Fruit fly (Drosophila melanogaster) whole organism, embryonic: ENCODE data around the gene Mrgn1.

ENCODE experiments used
- Atf-2 ChIP-seq: fragments of 200-800 bp; sonication (Bioruptor generic); optimal IDR thresholded peaks from 2 replicates; lab custom pipeline; 2016; ENCODE audit warnings: missing biosample characterization, missing genetic modification characterization
- B-H2 ChIP-seq: fragments of 200-800 bp; sonication (Bioruptor generic); optimal IDR thresholded peaks from 2 replicates; lab custom pipeline; 2018; ENCODE audit warnings: missing biosample characterization, mild to moderate bottlenecking, missing genetic modification characterization
- BEAF-32 ChIP-seq: fragments of 200-800 bp; sonication (Bioruptor generic); optimal IDR thresholded peaks from 3 replicates; lab custom pipeline; 2017; ENCODE audit warnings: missing biosample characterization, missing genetic modification characterization, mild to moderate bottlenecking, moderate library complexity, missing genetic modification reagents
- CG10431 ChIP-seq: fragments of 200-800 bp; sonication (Bioruptor generic); optimal IDR thresholded peaks from 3 replicates; lab custom pipeline; 2018; ENCODE audit warnings: missing biosample characterization, mild to moderate bottlenecking, missing genetic modification characterization
- CG11085 ChIP-seq: fragments of 200-800 bp; sonication (Bioruptor generic); IDR thresholded peaks from 2 replicates; pipeline ENCODE4 v1.3.6; 2022; ENCODE audit warnings: missing biosample characterization, missing genetic modification characterization
- CG11695 ChIP-seq: fragments of 200-800 bp; sonication (Bioruptor generic); IDR thresholded peaks from 3 replicates; pipeline ENCODE4 v1.3.6; 2022; ENCODE audit warnings: missing biosample characterization, missing genetic modification characterization
- CG13123 ChIP-seq: fragments of 200-800 bp; sonication (Bioruptor generic); optimal IDR thresholded peaks from 2 replicates; lab custom pipeline; 2016; ENCODE audit warnings: missing biosample characterization, missing genetic modification characterization
- CG14014 ChIP-seq: fragments of 200-800 bp; sonication (Bioruptor generic); IDR thresholded peaks from 2 replicates; pipeline ENCODE4 v1.3.6; 2022; ENCODE audit warnings: missing biosample characterization, missing genetic modification characterization
- CG14441 ChIP-seq: fragments of 200-800 bp; sonication (Bioruptor generic); IDR thresholded peaks from 2 replicates; pipeline ENCODE4 v1.3.6; 2022; ENCODE audit warnings: missing biosample characterization, missing genetic modification characterization
- CG16813 ChIP-seq: fragments of 200-800 bp; sonication (Bioruptor generic); IDR thresholded peaks from 3 replicates; pipeline ENCODE4 v1.3.6; 2022; ENCODE audit warnings: missing biosample characterization, missing genetic modification characterization; ENCODE audit not compliant: partially characterized antibody
- CG17186 ChIP-seq: fragments of 200-800 bp; sonication (Bioruptor generic); optimal IDR thresholded peaks from 3 replicates; lab custom pipeline; 2017; ENCODE audit warnings: missing biosample characterization, missing genetic modification reagents, missing genetic modification characterization
- CG17385 ChIP-seq: fragments of 200-800 bp; sonication (Bioruptor generic); optimal IDR thresholded peaks from 3 replicates; lab custom pipeline; 2018; ENCODE audit warnings: missing biosample characterization, mild to moderate bottlenecking, missing genetic modification characterization
- CG3163 ChIP-seq: fragments of 200-800 bp; sonication (Bioruptor generic); optimal IDR thresholded peaks from 3 replicates; lab custom pipeline; 2016; ENCODE audit warnings: missing biosample characterization, missing genetic modification characterization
- CG3838 ChIP-seq: fragments of 200-800 bp; sonication (Bioruptor generic); optimal IDR thresholded peaks from 3 replicates; lab custom pipeline; 2016; ENCODE audit warnings: missing biosample characterization, missing genetic modification characterization
- CG5180 ChIP-seq: fragments of 200-800 bp; sonication (Bioruptor generic); optimal IDR thresholded peaks from 3 replicates; lab custom pipeline; 2017; ENCODE audit warnings: missing biosample characterization, missing genetic modification characterization, mild to moderate bottlenecking, moderate library complexity, missing genetic modification reagents
- CG7745 ChIP-seq: fragments of 200-800 bp; sonication (Bioruptor generic); optimal IDR thresholded peaks from 2 replicates; lab custom pipeline; 2018; ENCODE audit warnings: missing biosample characterization, mild to moderate bottlenecking, missing genetic modification characterization, moderate library complexity
- CG8290 ChIP-seq, 3 experiments: fragments of 200-800 bp; sonication (Bioruptor generic); optimal IDR thresholded peaks; 2 replicates each; lab custom pipeline; 2016 to 2019; ENCODE audit warnings: missing biosample characterization in 3 of 3, missing genetic modification characterization in 3 of 3, mild to moderate bottlenecking in 2 of 3, moderate library complexity in 1 of 3
- CG9727 ChIP-seq: fragments of 200-800 bp; sonication (Bioruptor generic); optimal IDR thresholded peaks from 3 replicates; lab custom pipeline; 2017; ENCODE audit warnings: missing biosample characterization, mild to moderate bottlenecking, missing genetic modification characterization
- CrebB ChIP-seq: fragments of 200-800 bp; sonication (Bioruptor generic); optimal IDR thresholded peaks from 3 replicates; lab custom pipeline; 2018; ENCODE audit warnings: missing biosample characterization, mild to moderate bottlenecking, missing genetic modification characterization
- Dad ChIP-seq: fragments of 200-800 bp; sonication (Bioruptor generic); optimal IDR thresholded peaks from 3 replicates; lab custom pipeline; 2016; ENCODE audit warnings: missing biosample characterization, missing genetic modification characterization
- Eip74EF ChIP-seq, 2 experiments: fragments of 200-800 bp in 1 of 2; fragments of >200 bp in 1 of 2; sonication (Bioruptor generic) in 1 of 2; optimal IDR thresholded peaks; 2 replicates each; lab custom pipeline; 2017 to 2019; ENCODE audit warnings: missing biosample characterization in 2 of 2, missing genetic modification characterization in 2 of 2, mild to moderate bottlenecking in 1 of 2, moderate library complexity in 1 of 2
- HLH54F ChIP-seq: fragments of 200-800 bp; sonication (Bioruptor generic); optimal IDR thresholded peaks from 3 replicates; lab custom pipeline; 2016; ENCODE audit warnings: missing biosample characterization, missing genetic modification characterization
- HLHmδ ChIP-seq: fragments of 200-800 bp; sonication (Bioruptor generic); optimal IDR thresholded peaks from 2 replicates; lab custom pipeline; 2018; ENCODE audit warnings: missing biosample characterization, mild to moderate bottlenecking, missing genetic modification characterization, moderate library complexity
- Hr51 ChIP-seq, 2 experiments: fragments of 200-800 bp; sonication (Bioruptor generic); optimal IDR thresholded peaks; 2 replicates in 1 of 2; 3 replicates in 1 of 2; lab custom pipeline; 2016 to 2018; ENCODE audit warnings: missing biosample characterization in 2 of 2, missing genetic modification characterization in 2 of 2, mild to moderate bottlenecking in 1 of 2, moderate library complexity in 1 of 2
- Lim3 ChIP-seq: fragments of 200-800 bp; sonication (Bioruptor generic); IDR thresholded peaks from 2 replicates; pipeline ENCODE4 v1.3.6; 2022; ENCODE audit warnings: missing biosample characterization, missing genetic modification characterization
- MESR4 ChIP-seq: fragments of 200-800 bp; sonication (Bioruptor generic); optimal IDR thresholded peaks from 2 replicates; lab custom pipeline; 2018; ENCODE audit warnings: missing biosample characterization, mild to moderate bottlenecking, missing genetic modification characterization, moderate library complexity
- Max ChIP-seq: fragments of 200-800 bp; sonication (Bioruptor generic); optimal IDR thresholded peaks from 2 replicates; lab custom pipeline; 2016; ENCODE audit warnings: missing biosample characterization, mild to moderate bottlenecking, missing genetic modification characterization
- Pdp1 ChIP-seq, 2 experiments: fragments of 200-800 bp; sonication (Bioruptor generic); optimal IDR thresholded peaks; 3 replicates each; lab custom pipeline; 2016; ENCODE audit warnings: missing biosample characterization in 2 of 2, missing genetic modification characterization in 2 of 2, mild to moderate bottlenecking in 1 of 2, moderate library complexity in 1 of 2
- amos ChIP-seq: fragments of 200-800 bp; sonication (Bioruptor generic); IDR thresholded peaks from 2 replicates; pipeline ENCODE4 v1.3.6; 2022; ENCODE audit warnings: missing biosample characterization, missing genetic modification characterization; ENCODE audit not compliant: partially characterized antibody
- bigmax ChIP-seq: fragments of 200-800 bp; sonication (Bioruptor generic); optimal IDR thresholded peaks from 2 replicates; lab custom pipeline; 2018; ENCODE audit warnings: missing biosample characterization, mild to moderate bottlenecking, missing genetic modification characterization
- bsh ChIP-seq, 2 experiments: fragments of 200-800 bp; sonication (Bioruptor generic); optimal IDR thresholded peaks; 2 replicates each; lab custom pipeline; 2017 to 2018; ENCODE audit warnings: mild to moderate bottlenecking in 2 of 2, missing biosample characterization in 2 of 2, missing genetic modification characterization in 2 of 2, moderate library complexity in 1 of 2
- cg ChIP-seq: fragments of 200-800 bp; sonication (Bioruptor generic); optimal IDR thresholded peaks from 3 replicates; lab custom pipeline; 2019; ENCODE audit warnings: missing biosample characterization, mild to moderate bottlenecking, missing genetic modification characterization, moderate library complexity
- chm ChIP-seq: fragments of 200-800 bp; sonication (Bioruptor generic); IDR thresholded peaks from 2 replicates; pipeline ENCODE4 v1.3.6; 2022; ENCODE audit warnings: missing biosample characterization, missing genetic modification characterization
- ci ChIP-seq: fragments of 200-800 bp; sonication (Bioruptor generic); IDR thresholded peaks from 3 replicates; pipeline ENCODE4 v1.3.6; 2022; ENCODE audit warnings: missing biosample characterization, missing genetic modification characterization
- emc ChIP-seq: fragments of 200-800 bp; sonication (Bioruptor generic); optimal IDR thresholded peaks from 2 replicates; lab custom pipeline; 2016; ENCODE audit warnings: missing biosample characterization, missing genetic modification characterization
- fru ChIP-seq: fragments of >200 bp; optimal IDR thresholded peaks from 2 replicates; lab custom pipeline; 2017
- gsb ChIP-seq: fragments of 200-800 bp; sonication (Bioruptor generic); IDR thresholded peaks from 2 replicates; pipeline ENCODE4 v1.3.6; 2022; ENCODE audit warnings: missing biosample characterization, missing genetic modification characterization
- hbn ChIP-seq: fragments of 200-800 bp; sonication (Bioruptor generic); IDR thresholded peaks from 2 replicates; pipeline ENCODE4 v1.3.6; 2022; ENCODE audit warnings: missing biosample characterization, missing genetic modification characterization; ENCODE audit not compliant: partially characterized antibody
- klu ChIP-seq: fragments of 200-800 bp; sonication (Bioruptor generic); IDR thresholded peaks from 2 replicates; pipeline ENCODE4 v1.3.6; 2022; ENCODE audit warnings: missing biosample characterization, missing genetic modification characterization
- lmd ChIP-seq: fragments of 200-800 bp; sonication (Bioruptor generic); IDR thresholded peaks from 2 replicates; pipeline ENCODE4 v1.3.6; 2022; ENCODE audit warnings: missing biosample characterization, missing genetic modification characterization
- salm ChIP-seq: fragments of 200-800 bp; sonication (Bioruptor generic); optimal IDR thresholded peaks from 2 replicates; lab custom pipeline; 2018; ENCODE audit warnings: missing biosample characterization, mild to moderate bottlenecking, missing genetic modification characterization
- sens-2 ChIP-seq: fragments of 200-800 bp; sonication (Bioruptor generic); IDR thresholded peaks from 2 replicates; pipeline ENCODE4 v1.3.6; 2022; ENCODE audit warnings: missing biosample characterization, missing genetic modification characterization
- seq ChIP-seq: fragments of 200-800 bp; sonication (Bioruptor generic); IDR thresholded peaks from 2 replicates; pipeline ENCODE4 v1.3.6; 2022; ENCODE audit warnings: missing biosample characterization, missing genetic modification characterization
- sqz ChIP-seq: fragments of 200-800 bp; sonication (Bioruptor generic); optimal IDR thresholded peaks from 3 replicates; lab custom pipeline; 2018; ENCODE audit warnings: missing biosample characterization, mild to moderate bottlenecking, missing genetic modification characterization
- tap ChIP-seq: fragments of 200-800 bp; optimal IDR thresholded peaks from 3 replicates; lab custom pipeline; 2019; ENCODE audit warnings: missing biosample characterization, mild to moderate bottlenecking, missing genetic modification characterization, moderate library complexity
- tna ChIP-seq: fragments of 200-800 bp; sonication (Bioruptor generic); IDR thresholded peaks from 2 replicates; pipeline ENCODE4 v1.3.6; 2022; ENCODE audit warnings: missing biosample characterization, missing genetic modification characterization; ENCODE audit not compliant: partially characterized antibody
- trh ChIP-seq: fragments of 200-800 bp; sonication (Bioruptor generic); optimal IDR thresholded peaks from 2 replicates; lab custom pipeline; 2016; ENCODE audit warnings: missing biosample characterization, missing genetic modification characterization
- vnd ChIP-seq: fragments of 200-800 bp; sonication (Bioruptor generic); IDR thresholded peaks from 3 replicates; pipeline ENCODE4 v1.3.6; 2022; ENCODE audit warnings: missing biosample characterization, missing genetic modification characterization; ENCODE audit not compliant: partially characterized antibody
- z ChIP-seq: fragments of 200-800 bp; sonication (Bioruptor generic); IDR thresholded peaks from 3 replicates; pipeline ENCODE4 v1.3.6; 2022; ENCODE audit warnings: missing biosample characterization, missing genetic modification characterization
- zfh1 ChIP-seq: fragments of 200-800 bp; sonication (Bioruptor generic); IDR thresholded peaks from 3 replicates; pipeline ENCODE4 v1.3.6; 2022; ENCODE audit warnings: missing biosample characterization, missing genetic modification characterization

Mrgn1 gene

DNA sequence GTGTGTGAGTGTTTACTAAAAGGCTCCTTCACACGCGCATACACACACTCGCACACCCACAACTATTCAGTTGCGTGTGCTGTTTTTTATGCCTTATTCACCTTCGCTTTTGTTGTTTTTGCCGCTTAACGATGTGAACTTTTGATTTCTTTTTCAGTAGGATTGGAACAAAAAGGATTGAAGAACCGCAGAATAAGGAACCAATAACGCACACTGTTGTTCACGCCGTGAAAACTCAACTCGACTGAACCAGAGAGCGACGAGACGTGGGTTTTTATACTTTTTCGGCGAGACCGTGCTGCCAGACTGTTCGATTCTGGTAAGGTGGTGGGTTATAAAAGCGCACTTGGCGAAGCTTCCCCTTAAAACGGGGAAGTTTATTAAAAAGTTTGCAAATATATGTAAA is 33.4 kb upstream of the Mrgn1 start, which contains the start of gene Pdcd4 (continued):
- TF ChIP-seq Eip74EF (GFP tag; optimal IDR thresholded peaks at IDR 0.05; lab: Kevin White, UChicago) (no peak), BEAF-32 (GFP tag; lab: Kevin White, UChicago) (peak; percentile 16), trh (GFP tag; lab: Kevin White, UChicago) (no peak), sqz (GFP tag; lab: Kevin White, UChicago) (peak; percentile 55), salm (peak; percentile 8), CG17385 (GFP tag; lab: Kevin White, UChicago) (peak; percentile 30), Max (GFP tag; lab: Kevin White, UChicago) (no peak), CG5180 (GFP tag; lab: Kevin White, UChicago) (no peak), amos (GFP tag; lab: Robert Waterston, UW) (no peak; the same call in 1 of the 2 replicates), Dad (GFP tag; lab: Kevin White, UChicago) (no peak), HLH54F (GFP tag; lab: Kevin White, UChicago) (no peak), CG14014 (no peak), emc (GFP tag; lab: Kevin White, UChicago) (no peak), Hr51 (GFP tag; optimal IDR thresholded peaks at IDR 0.05; lab: Kevin White, UChicago) (peak in 1 of 2 experiments; percentile 23), tap (tag; lab: Kevin White, UChicago) (no peak), MESR4 (peak; percentile 12), CG11695 (no peak), bigmax (GFP tag; lab: Kevin White, UChicago) (peak; percentile 1), seq (GFP tag; lab: Robert Waterston, UW) (no peak), bsh (GFP tag; optimal IDR thresholded peaks at IDR 0.05; lab: Kevin White, UChicago) (no peak), lmd (GFP tag; lab: Robert Waterston, UW) (no peak), CG13123 (GFP tag; lab: Kevin White, UChicago) (no peak), hbn (GFP tag; lab: Robert Waterston, UW) (no peak), CrebB (tag; lab: Kevin White, UChicago) (no peak), CG11085 (GFP tag; lab: Robert Waterston, UW) (no peak), z (no peak), zfh1 (GFP tag; lab: Robert Waterston, UW) (peak; percentile 40; the same call in 1 of the 3 replicates), HLHmδ (GFP tag; lab: Kevin White, UChicago) (peak; percentile 2), chm (GFP tag; lab: Robert Waterston, UW) (0 out of 2 replicates have a peak, but pooled peaks have one; percentile 55), cg (peak; percentile 47), gsb (GFP tag; lab: Robert Waterston, UW) (no peak), B-H2 (GFP tag; lab: Kevin White, UChicago) (peak; percentile 11), klu (GFP tag; lab: Robert Waterston, UW) (no peak), tna (GFP tag; lab: Robert Waterston, UW) (peak; percentile 59; the same call in 1 of the 2 replicates), CG8290 (GFP tag; optimal IDR thresholded peaks at IDR 0.05; lab: Kevin White, UChicago) (no peak), CG8290 (tag; optimal IDR thresholded peaks at IDR 0.05; lab: Kevin White, UChicago) (peak in 1 of 2 experiments; percentile 70), sens-2 (GFP tag; lab: Robert Waterston, UW) (no peak), vnd (GFP tag; lab: Robert Waterston, UW) (no peak), Pdp1 (GFP tag; optimal IDR thresholded peaks at IDR 0.05; lab: Kevin White, UChicago) (peak in 1 of 2 experiments; percentile 32), Lim3 (no peak), Atf-2 (GFP tag; lab: Kevin White, UChicago) (no peak), CG14441 (no peak), fru (lab: Kevin White, UChicago) (no peak), ci (GFP tag; lab: Robert Waterston, UW) (0 out of 3 replicates have a peak, but pooled peaks have one; percentile 27), CG3838 (GFP tag; lab: Kevin White, UChicago) (no peak), CG9727 (GFP tag; lab: Kevin White, UChicago) (peak; percentile 1), CG3163 (GFP tag; lab: Kevin White, UChicago) (peak; percentile 11), CG17186 (GFP tag; lab: Kevin White, UChicago) (peak; percentile 21), CG16813 (0 out of 3 replicates have a peak, but pooled peaks have one; percentile 21), CG10431 (no peak), CG7745 (tag; lab: Kevin White, UChicago) (no peak)
